Fruit fly (Drosophila melanogaster) whole organism: ENCODE results near the gene CG8661.

ENCODE experiments used
- EcR ChIP-seq, 2 experiments: fragments of >200 bp; optimal IDR thresholded peaks; 2 replicates each; lab custom pipeline; 2017; ENCODE audit warnings: missing biosample characterization in 2 of 2, missing genetic modification characterization in 2 of 2, missing genetic modification reagents in 2 of 2
- pan ChIP-seq: fragments of >200 bp; optimal IDR thresholded peaks from 2 replicates; lab custom pipeline; 2017
- usp ChIP-seq: fragments of >200 bp; optimal IDR thresholded peaks from 2 replicates; lab custom pipeline; 2017; ENCODE audit warnings: missing biosample characterization, missing genetic modification characterization, mixed read lengths

dm6 chrX:17313346-17313745, 29.0 kb upstream of the CG8661 start:
- TF ChIP-seq pan (no peak), usp (GFP tag; lab: Kevin White, UChicago) (no peak), EcR (GFP tag; optimal IDR thresholded peaks at IDR 0.05; lab: Kevin White, UChicago) (no peak)
